Worm (Caenorhabditis elegans) whole organism, L4/young adult: ENCODE measurements around the gene B0244.5.

Experiments
- W03F9.2 ChIP-seq: fragments of 150-350 bp; optimal IDR thresholded peaks from 2 replicates; lab custom pipeline; 2014; ENCODE audit warnings: missing biosample characterization, missing genetic modification characterization
- dao-5 ChIP-seq: sonication (generic microtip); optimal IDR thresholded peaks from 2 replicates; lab custom pipeline; 2016; ENCODE audit warnings: missing genotype, missing genetic modification characterization, moderate library complexity, missing compliant biosample characterization
- him-1 ChIP-seq: sonication (generic microtip); optimal IDR thresholded peaks from 2 replicates; lab custom pipeline; 2016; ENCODE audit warnings: missing genotype, missing genetic modification reagents, missing genetic modification characterization, missing compliant biosample characterization

The B0244.5 gene

ce11 chrIII:5760721-5761120 lies 16.0 kb downstream of the B0244.5 start:
- TF ChIP-seq W03F9.2 (tag; lab: Kevin White, UChicago) (no peak), dao-5 (tag; lab: Kevin White, UChicago) (no peak), him-1 (tag; lab: Kevin White, UChicago) (no peak)

ce11 chrIII:5761886-5762285 lies 17.2 kb downstream of the B0244.5 start:
- TF ChIP-seq W03F9.2 (tag; lab: Kevin White, UChicago) (no peak), him-1 (tag; lab: Kevin White, UChicago) (no peak), dao-5 (tag; lab: Kevin White, UChicago) (no peak)

ce11 chrIII:5763988-5764387 lies 19.3 kb downstream of the B0244.5 start:
- TF ChIP-seq dao-5 (tag; lab: Kevin White, UChicago) (no peak), W03F9.2 (tag; lab: Kevin White, UChicago) (no peak), him-1 (tag; lab: Kevin White, UChicago) (no peak)

ce11 chrIII:5769726-5770235 lies 25.1 kb downstream of the B0244.5 start, which contains the start of gene cutl-23:
TSS of gene cutl-23 (plus strand) at chrIII:5770185.
- no peak for TF ChIP-seq W03F9.2 (tag; lab: Kevin White, UChicago)
- TF ChIP-seq him-1 (tag; lab: Kevin White, UChicago) = no peak
- no peak for TF ChIP-seq dao-5 (tag; lab: Kevin White, UChicago)

- TF ChIP-seq dao-5 (tag; lab: Kevin White, UChicago) = no peak
- TF ChIP-seq W03F9.2 (tag; lab: Kevin White, UChicago) = no peak
- TF ChIP-seq him-1 (tag; lab: Kevin White, UChicago) = no peak
Observed at ce11 chrIII:5782080-5782479, 37.4 kb downstream of the B0244.5 start.

- TF ChIP-seq dao-5 (tag; lab: Kevin White, UChicago) = no peak
- TF ChIP-seq W03F9.2 (tag; lab: Kevin White, UChicago) = peak; percentile 3
- TF ChIP-seq him-1 (tag; lab: Kevin White, UChicago) = peak; percentile 15
Observed at ce11 chrIII:5785273-5785929, 40.7 kb downstream of the B0244.5 start, which contains the start of gene Y37B11A.3. TSS of gene Y37B11A.3 (minus strand) at chrIII:5785323.

ce11 chrIII:5790550-5790949 lies 45.9 kb downstream of the B0244.5 start, which contains the start of gene rev-3:
TSS of gene rev-3 (minus strand) at chrIII:5790650.
- TF ChIP-seq dao-5 (tag; lab: Kevin White, UChicago) (no peak), W03F9.2 (tag; lab: Kevin White, UChicago) (no peak), him-1 (tag; lab: Kevin White, UChicago) (no peak)

- TF ChIP-seq W03F9.2 (tag; lab: Kevin White, UChicago) (no peak), him-1 (tag; lab: Kevin White, UChicago) (no peak), dao-5 (tag; lab: Kevin White, UChicago) (no peak)
Observed at ce11 chrIII:5794982-5795381, 50.3 kb downstream of the B0244.5 start.
